Fruit fly (Drosophila melanogaster) whole organism, embryonic: ENCODE data around the gene Gprk2.
A peak's percentile ranks its signal among the peaks of the same experiment; 100 is the strongest.

Source experiments
- CG10543 ChIP-seq: fragments of 200-800 bp; sonication (Bioruptor generic); optimal IDR thresholded peaks from 3 replicates; lab custom pipeline; 2017; ENCODE audit warnings: missing biosample characterization, mild to moderate bottlenecking, missing genetic modification characterization, moderate library complexity
- CG10565 ChIP-seq: fragments of 200-800 bp; sonication (Bioruptor generic); optimal IDR thresholded peaks from 3 replicates; lab custom pipeline; 2016; ENCODE audit warnings: missing biosample characterization, mild to moderate bottlenecking, missing genetic modification characterization
- CG11398 ChIP-seq: fragments of 200-800 bp; sonication (Bioruptor generic); optimal IDR thresholded peaks from 2 replicates; lab custom pipeline; 2016; ENCODE audit warnings: missing biosample characterization, missing genetic modification characterization
- CG11723 ChIP-seq: fragments of 200-800 bp; sonication (Bioruptor generic); optimal IDR thresholded peaks from 2 replicates; lab custom pipeline; 2017; ENCODE audit warnings: missing biosample characterization, mild to moderate bottlenecking, missing genetic modification characterization
- CG12659 ChIP-seq: fragments of 200-800 bp; sonication (Bioruptor generic); optimal IDR thresholded peaks from 3 replicates; lab custom pipeline; 2017; ENCODE audit warnings: mild to moderate bottlenecking, missing biosample characterization, missing genetic modification reagents, missing genetic modification characterization
- CG13296 ChIP-seq: fragments of 200-800 bp; sonication (Bioruptor generic); optimal IDR thresholded peaks from 3 replicates; lab custom pipeline; 2018; ENCODE audit warnings: missing biosample characterization, mild to moderate bottlenecking, missing genetic modification characterization
- CG14710 ChIP-seq: fragments of 200-800 bp; sonication (Bioruptor generic); optimal IDR thresholded peaks from 3 replicates; lab custom pipeline; 2019; ENCODE audit warnings: missing biosample characterization, mild to moderate bottlenecking, missing genetic modification characterization, moderate library complexity
- CG15696 ChIP-seq: fragments of 200-800 bp; sonication (Bioruptor generic); optimal IDR thresholded peaks from 2 replicates; lab custom pipeline; 2019; ENCODE audit warnings: missing biosample characterization, mild to moderate bottlenecking, missing genetic modification characterization, moderate library complexity
- CG17802 ChIP-seq: fragments of 200-800 bp; sonication (Bioruptor generic); optimal IDR thresholded peaks from 2 replicates; lab custom pipeline; 2018; ENCODE audit warnings: missing biosample characterization, mild to moderate bottlenecking, missing genetic modification characterization, moderate library complexity
- CG2202 ChIP-seq: fragments of 200-800 bp; sonication (Bioruptor generic); optimal IDR thresholded peaks from 2 replicates; lab custom pipeline; 2018; ENCODE audit warnings: missing biosample characterization, mild to moderate bottlenecking, missing genetic modification characterization
- CG32532 ChIP-seq: fragments of 200-800 bp; sonication (Bioruptor generic); IDR thresholded peaks from 2 replicates; pipeline ENCODE4 v1.3.6; 2022; ENCODE audit warnings: missing biosample characterization, missing genetic modification characterization
- CG34376 ChIP-seq: fragments of 200-800 bp; sonication (Bioruptor generic); optimal IDR thresholded peaks from 2 replicates; lab custom pipeline; 2018; ENCODE audit warnings: missing biosample characterization, mild to moderate bottlenecking, missing genetic modification characterization
- CG4854 ChIP-seq: fragments of 200-800 bp; sonication (Bioruptor generic); optimal IDR thresholded peaks from 2 replicates; lab custom pipeline; 2016; ENCODE audit warnings: missing biosample characterization, missing genetic modification characterization, inconsistent platforms
- CG6175 ChIP-seq: fragments of 200-800 bp; sonication (Bioruptor generic); IDR thresholded peaks from 3 replicates; pipeline ENCODE4 v1.3.6; 2022; ENCODE audit warnings: missing biosample characterization, missing genetic modification characterization
- CG6689 ChIP-seq: fragments of 200-800 bp; sonication (Bioruptor generic); IDR thresholded peaks from 2 replicates; pipeline ENCODE4 v1.3.6; 2022; ENCODE audit warnings: missing biosample characterization, missing genetic modification characterization
- CG8478 ChIP-seq: fragments of >200 bp; optimal IDR thresholded peaks from 2 replicates; lab custom pipeline; 2018
- CkIIα-i1 ChIP-seq: fragments of 200-800 bp; sonication (Bioruptor generic); IDR thresholded peaks from 2 replicates; pipeline ENCODE4 v1.3.6; 2022; ENCODE audit warnings: missing biosample characterization, missing genetic modification characterization
- Dll ChIP-seq: fragments of 200-800 bp; sonication (Bioruptor generic); IDR thresholded peaks from 4 replicates; pipeline ENCODE4 v1.3.6; 2022; ENCODE audit warnings: missing biosample characterization, missing genetic modification characterization; ENCODE audit not compliant: partially characterized antibody
- Eip74EF ChIP-seq, 2 experiments: fragments of 200-800 bp in 1 of 2; fragments of >200 bp in 1 of 2; sonication (Bioruptor generic) in 1 of 2; optimal IDR thresholded peaks; 2 replicates each; lab custom pipeline; 2017 to 2019; ENCODE audit warnings: missing biosample characterization in 2 of 2, missing genetic modification characterization in 2 of 2, mild to moderate bottlenecking in 1 of 2, moderate library complexity in 1 of 2
- GATAe ChIP-seq: fragments of 200-800 bp; sonication (Bioruptor generic); conservative IDR thresholded peaks from 2 replicates; pipeline ENCODE4 v1.3.6; 2022; ENCODE audit warnings: missing biosample characterization, missing genetic modification characterization
- HLH54F ChIP-seq: fragments of 200-800 bp; sonication (Bioruptor generic); optimal IDR thresholded peaks from 3 replicates; lab custom pipeline; 2016; ENCODE audit warnings: missing biosample characterization, missing genetic modification characterization
- HmgZ ChIP-seq: fragments of 200-800 bp; sonication (Bioruptor generic); optimal IDR thresholded peaks from 2 replicates; lab custom pipeline; 2018; ENCODE audit warnings: missing biosample characterization, mild to moderate bottlenecking, missing genetic modification characterization
- Hr3 ChIP-seq: fragments of 200-800 bp; sonication (Bioruptor generic); optimal IDR thresholded peaks from 3 replicates; lab custom pipeline; 2016; ENCODE audit warnings: missing biosample characterization, missing genetic modification characterization
- Jarid2 ChIP-seq: fragments of 200-800 bp; sonication (Bioruptor generic); optimal IDR thresholded peaks from 3 replicates; lab custom pipeline; 2017; ENCODE audit warnings: mild to moderate bottlenecking, missing biosample characterization, missing genetic modification reagents, missing genetic modification characterization
- Kr ChIP-seq: fragments of 200-800 bp; sonication (Bioruptor generic); optimal IDR thresholded peaks from 2 replicates; lab custom pipeline; 2017; ENCODE audit warnings: missing biosample characterization, mild to moderate bottlenecking, missing genetic modification characterization
- MTF-1 ChIP-seq: fragments of 200-800 bp; sonication (Bioruptor generic); optimal IDR thresholded peaks from 2 replicates; lab custom pipeline; 2018; ENCODE audit warnings: missing biosample characterization, mild to moderate bottlenecking, missing genetic modification characterization, borderline replicate concordance
- Med ChIP-seq: fragments of 200-800 bp; sonication (Bioruptor generic); peaks from one replicate; lab custom pipeline; 2016; ENCODE audit warnings: missing biosample characterization, missing genetic modification characterization, mild to moderate bottlenecking, inconsistent platforms, moderate library complexity
- Meics ChIP-seq: fragments of 200-800 bp; sonication (Bioruptor generic); optimal IDR thresholded peaks from 2 replicates; lab custom pipeline; 2017; ENCODE audit warnings: missing biosample characterization, mild to moderate bottlenecking, missing genetic modification characterization
- Ravus ChIP-seq: fragments of 200-800 bp; sonication (Bioruptor generic); IDR thresholded peaks from 2 replicates; pipeline ENCODE4 v1.3.6; 2022; ENCODE audit warnings: missing biosample characterization, missing genetic modification characterization
- Rfx ChIP-seq: fragments of 200-800 bp; sonication (Bioruptor generic); IDR thresholded peaks from 2 replicates; pipeline ENCODE4 v1.3.6; 2022; ENCODE audit warnings: missing biosample characterization, missing genetic modification characterization
- Side ChIP-seq: fragments of 200-800 bp; sonication (Bioruptor generic); optimal IDR thresholded peaks from 2 replicates; lab custom pipeline; 2016; ENCODE audit warnings: missing biosample characterization, missing genetic modification characterization
- amos ChIP-seq: fragments of 200-800 bp; sonication (Bioruptor generic); IDR thresholded peaks from 2 replicates; pipeline ENCODE4 v1.3.6; 2022; ENCODE audit warnings: missing biosample characterization, missing genetic modification characterization; ENCODE audit not compliant: partially characterized antibody
- ase ChIP-seq: fragments of 200-800 bp; sonication (Bioruptor generic); IDR thresholded peaks from 3 replicates; pipeline ENCODE4 v1.3.6; 2022; ENCODE audit warnings: missing biosample characterization, missing genetic modification characterization
- corto ChIP-seq: fragments of 200-800 bp; sonication (Bioruptor generic); optimal IDR thresholded peaks from 2 replicates; lab custom pipeline; 2016; ENCODE audit warnings: missing biosample characterization, mild to moderate bottlenecking, missing genetic modification characterization, moderate library complexity
- cwo ChIP-seq: fragments of 200-800 bp; sonication (Bioruptor generic); optimal IDR thresholded peaks from 3 replicates; lab custom pipeline; 2017; ENCODE audit warnings: missing biosample characterization, missing genetic modification characterization, mild to moderate bottlenecking, moderate library complexity, missing genetic modification reagents
- fd102C ChIP-seq: fragments of 200-800 bp; sonication (Bioruptor generic); optimal IDR thresholded peaks from 2 replicates; lab custom pipeline; 2018; ENCODE audit warnings: missing biosample characterization, mild to moderate bottlenecking, missing genetic modification characterization, moderate library complexity
- kay ChIP-seq: fragments of 200-800 bp; sonication (Bioruptor generic); optimal IDR thresholded peaks from 2 replicates; lab custom pipeline; 2016; ENCODE audit warnings: missing biosample characterization, missing genetic modification characterization
- pan ChIP-seq, 4 experiments: fragments of >200 bp in 3 of 4; fragments of 200-800 bp in 1 of 4; sonication (Bioruptor generic) in 1 of 4; optimal IDR thresholded peaks in 3 of 4; IDR thresholded peaks in 1 of 4; 2 replicates each; pipeline versions ENCODE4 v1.3.6 to Lab custom; 2017 to 2022; ENCODE audit warnings: missing biosample characterization in 2 of 4, missing genetic modification characterization in 2 of 4, mixed read lengths in 1 of 4
- pb ChIP-seq: fragments of 200-800 bp; sonication (Bioruptor generic); optimal IDR thresholded peaks from 3 replicates; lab custom pipeline; 2016; ENCODE audit warnings: missing biosample characterization, missing genetic modification characterization
- pho ChIP-seq: fragments of 200-800 bp; sonication (Bioruptor generic); optimal IDR thresholded peaks from 2 replicates; lab custom pipeline; 2016; ENCODE audit warnings: missing biosample characterization, missing genetic modification characterization
- sens ChIP-seq: fragments of 200-800 bp; sonication (Bioruptor generic); peaks from one replicate; lab custom pipeline; 2016; ENCODE audit warnings: missing biosample characterization, missing genetic modification characterization
- sna ChIP-seq: fragments of 200-800 bp; sonication (Bioruptor generic); IDR thresholded peaks from 2 replicates; pipeline ENCODE4 v1.3.6; 2022; ENCODE audit warnings: missing biosample characterization, missing genetic modification characterization; ENCODE audit not compliant: partially characterized antibody
- sug ChIP-seq: fragments of 200-800 bp; optimal IDR thresholded peaks from 2 replicates; lab custom pipeline; 2019; ENCODE audit warnings: missing biosample characterization, mild to moderate bottlenecking, missing genetic modification characterization, moderate library complexity
- tgo ChIP-seq: fragments of 200-800 bp; sonication (Bioruptor generic); IDR thresholded peaks from 3 replicates; pipeline ENCODE4 v1.3.6; 2022; ENCODE audit warnings: missing biosample characterization, missing genetic modification characterization

Gene Gprk2

DNA sequence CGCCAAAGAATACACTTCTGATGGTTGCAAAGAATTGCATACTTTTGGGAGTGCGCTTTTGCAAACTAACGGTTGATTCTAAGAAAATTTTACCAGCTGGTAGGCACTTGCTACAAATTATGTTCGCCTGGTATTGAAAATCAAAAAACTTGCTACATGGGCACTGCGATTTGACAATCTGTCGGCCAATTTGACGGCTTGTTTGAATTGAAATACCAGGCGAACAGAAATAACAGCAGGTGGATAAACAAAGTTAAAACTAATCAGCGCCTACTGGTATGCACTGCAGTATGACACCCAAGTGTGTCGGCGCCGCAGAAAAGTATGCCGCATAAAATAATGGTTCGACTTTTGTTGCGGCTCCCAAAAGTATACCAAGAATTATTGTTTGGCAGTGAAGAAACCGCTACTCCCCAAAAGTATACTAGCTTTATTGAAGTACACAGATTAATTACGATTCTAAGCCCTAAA, 53.0 kb downstream of the Gprk2 start (continued):
- TF ChIP-seq CG10543 (GFP tag; lab: Kevin White, UChicago): no peak
- peak; percentile 52 for TF ChIP-seq HmgZ (tag; lab: Kevin White, UChicago)
- no peak for TF ChIP-seq tgo (GFP tag; lab: Robert Waterston, UW)
- TF ChIP-seq CG11723: no peak
- TF ChIP-seq Meics (GFP tag; lab: Kevin White, UChicago): no peak
- no peak for TF ChIP-seq Ravus
- 0 out of 2 replicates have a peak, but pooled peaks have one; percentile 9 for TF ChIP-seq Rfx (GFP tag; lab: Robert Waterston, UW)
- 0 out of 4 replicates have a peak, but pooled peaks have one; percentile 27 for TF ChIP-seq Dll
- TF ChIP-seq CG2202 (tag; lab: Kevin White, UChicago): peak; percentile 1
- TF ChIP-seq corto (GFP tag; lab: Kevin White, UChicago): no peak
- TF ChIP-seq MTF-1 (GFP tag; lab: Kevin White, UChicago): no peak
- TF ChIP-seq sug (tag; lab: Kevin White, UChicago): no peak
- TF ChIP-seq pan (optimal IDR thresholded peaks at IDR 0.05; lab: Kevin White, UChicago): no peak
- TF ChIP-seq pan (GFP tag; optimal IDR thresholded peaks at IDR 0.05 in 1 of 2, IDR thresholded peaks at IDR 0.05 in 1 of 2): no peak
- TF ChIP-seq sna (GFP tag; lab: Robert Waterston, UW): no peak; the same call in 1 of the 2 replicates
- peak; percentile 79 for TF ChIP-seq CG8478 (lab: Kevin White, UChicago)
- no peak for TF ChIP-seq fd102C (GFP tag; lab: Kevin White, UChicago)
- no peak for TF ChIP-seq CG32532 (GFP tag; lab: Robert Waterston, UW)
- TF ChIP-seq CG17802 (tag; lab: Kevin White, UChicago): no peak
- TF ChIP-seq pb: no peak
- TF ChIP-seq CkIIα-i1 (GFP tag; lab: Robert Waterston, UW): no peak
- TF ChIP-seq CG4854 (GFP tag; lab: Kevin White, UChicago): no peak
- no peak for TF ChIP-seq Hr3 (GFP tag; lab: Kevin White, UChicago)
- no peak for TF ChIP-seq CG6175 (GFP tag; lab: Robert Waterston, UW)
- no peak for TF ChIP-seq GATAe (GFP tag; lab: Robert Waterston, UW)
- TF ChIP-seq pho (GFP tag; lab: Kevin White, UChicago): no peak
- no peak for TF ChIP-seq CG12659 (GFP tag; lab: Kevin White, UChicago)
- TF ChIP-seq HLH54F: no peak

DNA sequence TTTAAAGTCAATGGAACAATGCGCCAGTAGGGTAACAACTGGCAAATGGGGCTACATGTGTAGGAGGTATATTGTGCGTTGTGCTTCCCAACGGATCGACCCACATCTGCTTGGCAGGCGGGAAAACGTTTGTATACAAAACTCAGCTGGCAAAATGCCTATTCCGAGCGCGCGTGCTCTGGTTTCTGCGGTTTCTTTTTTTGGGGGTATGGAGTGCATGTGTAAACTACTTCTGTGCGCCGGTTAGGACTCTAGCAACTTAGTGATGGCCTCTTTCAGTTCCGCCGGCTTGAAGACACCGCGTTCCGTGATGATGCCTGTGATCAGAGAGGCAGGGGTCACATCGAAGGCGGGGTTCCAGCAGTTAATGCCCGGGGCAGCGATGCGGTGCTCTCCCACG, 54.7 kb downstream of the Gprk2 start, which contains the start of gene Loxl1:
TSS of gene Loxl1 (minus strand) at position 101 of the 400 bp plus-strand sequence.
- TF ChIP-seq sens (GFP tag; lab: Kevin White, UChicago) (peak; percentile 13), Kr (GFP tag; lab: Kevin White, UChicago) (no peak)

DNA sequence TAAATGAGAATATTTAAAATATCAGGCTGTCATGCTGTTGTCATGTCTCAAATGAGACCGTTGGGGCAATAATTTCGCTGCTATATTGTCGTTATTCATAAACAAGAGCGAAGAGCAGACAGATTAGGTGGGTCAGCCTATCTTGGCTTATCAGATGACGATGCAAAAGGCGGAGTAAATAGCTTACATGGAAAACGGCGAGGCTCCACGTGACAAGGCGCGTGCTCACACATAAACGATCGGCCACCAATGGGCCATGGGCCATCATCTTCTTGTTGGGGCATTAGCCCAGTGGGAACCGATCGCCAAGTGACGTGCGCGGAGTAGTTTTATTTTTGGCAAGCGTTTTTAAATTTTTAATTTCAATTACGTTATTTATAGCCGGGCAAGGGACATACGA, 56.2 kb downstream of the Gprk2 start:
- TF ChIP-seq Eip74EF (GFP tag; optimal IDR thresholded peaks at IDR 0.05; lab: Kevin White, UChicago) (no peak), Side (GFP tag; lab: Kevin White, UChicago) (no peak), CG14710 (tag; lab: Kevin White, UChicago) (no peak), CG11398 (GFP tag; lab: Kevin White, UChicago) (no peak), CG34376 (GFP tag; lab: Kevin White, UChicago) (peak; percentile 47), amos (GFP tag; lab: Robert Waterston, UW) (no peak), Jarid2 (no peak), CG15696 (tag; lab: Kevin White, UChicago) (no peak), CG6689 (no peak), sug (tag; lab: Kevin White, UChicago) (peak; percentile 60), Med (GFP tag; lab: Kevin White, UChicago) (peak; percentile 36), CG13296 (GFP tag; lab: Kevin White, UChicago) (no peak), cwo (GFP tag; lab: Kevin White, UChicago) (peak; percentile 69), kay (GFP tag; lab: Kevin White, UChicago) (no peak), ase (GFP tag; lab: Robert Waterston, UW) (no peak), CG10565 (no peak)
- TF ChIP-seq, all 482 proteins: peak for 4
